Worm (Caenorhabditis elegans): ENCODE measurements around the gene C33C12.7.
A peak's percentile ranks its signal among the peaks of the same experiment; 100 is the strongest.

The C33C12.7 gene

ce11 chrII:2175367-2175766 lies at the start of gene C33C12.7:
Gene C33C12.7 (minus strand): TSS chrII:2175467.
- TF ChIP-seq cog-1 (tag; optimal IDR thresholded peaks at IDR 0.05) = no peak
- TF ChIP-seq ref-1 (GFP tag; conservative IDR thresholded peaks at IDR 0.05) = no peak
- TF ChIP-seq klf-2 (GFP tag; conservative IDR thresholded peaks at IDR 0.05) = no peak
- no peak for TF ChIP-seq tab-1 (GFP tag; IDR thresholded peaks at IDR 0.05)
- no peak for TF ChIP-seq flt-1 (GFP tag; IDR thresholded peaks at IDR 0.05)
- TF ChIP-seq ztf-23 (GFP tag; IDR thresholded peaks at IDR 0.05) = no peak
- TF ChIP-seq med-1 (GFP tag; optimal IDR thresholded peaks at IDR 0.05; ENCODE audit: insufficient read depth) = no peak
- no peak for TF ChIP-seq ztf-29 (GFP tag; IDR thresholded peaks at IDR 0.05)
- TF ChIP-seq T22C8.4 (GFP tag; IDR thresholded peaks at IDR 0.05) = no peak

- TF ChIP-seq T22C8.4 (GFP tag; IDR thresholded peaks at IDR 0.05) = peak; percentile 58; the same call in 1 of the 2 replicates
Observed at ce11 chrII:2224916-2225315, 49.6 kb upstream of the C33C12.7 start.

ce11 chrII:2223467-2223866 lies 48.2 kb upstream of the C33C12.7 start, which contains the start of gene cbs-2:
Gene cbs-2 (minus strand): TSS chrII:2223567.
- TF ChIP-seq T22C8.4 (GFP tag; IDR thresholded peaks at IDR 0.05) (no peak), cog-1 (tag; optimal IDR thresholded peaks at IDR 0.05) (no peak), tab-1 (GFP tag; IDR thresholded peaks at IDR 0.05) (no peak), med-1 (GFP tag; optimal IDR thresholded peaks at IDR 0.05; ENCODE audit: insufficient read depth) (no peak), klf-2 (GFP tag; conservative IDR thresholded peaks at IDR 0.05) (no peak), ref-1 (GFP tag; conservative IDR thresholded peaks at IDR 0.05) (no peak), ztf-29 (GFP tag; IDR thresholded peaks at IDR 0.05) (no peak), ztf-23 (GFP tag; IDR thresholded peaks at IDR 0.05) (no peak)

ce11 chrII:2221196-2221896 lies 46.1 kb upstream of the C33C12.7 start:
- TF ChIP-seq tab-1 (GFP tag; IDR thresholded peaks at IDR 0.05) (no peak), ztf-23 (GFP tag; IDR thresholded peaks at IDR 0.05) (no peak), ztf-29 (GFP tag; IDR thresholded peaks at IDR 0.05) (no peak), flt-1 (GFP tag; IDR thresholded peaks at IDR 0.05) (no peak), ref-1 (GFP tag; conservative IDR thresholded peaks at IDR 0.05) (no peak), cog-1 (tag; optimal IDR thresholded peaks at IDR 0.05) (no peak), med-1 (GFP tag; optimal IDR thresholded peaks at IDR 0.05; ENCODE audit: insufficient read depth) (no peak), T22C8.4 (GFP tag; IDR thresholded peaks at IDR 0.05) (no peak), klf-2 (GFP tag; conservative IDR thresholded peaks at IDR 0.05) (no peak)

ce11 chrII:2219880-2220279 lies 44.6 kb upstream of the C33C12.7 start, which contains the start of gene Y59C2A.3:
Gene Y59C2A.3 (minus strand): TSS chrII:2219921.
- TF ChIP-seq med-1 (GFP tag; optimal IDR thresholded peaks at IDR 0.05; ENCODE audit: insufficient read depth) = no peak
- TF ChIP-seq ztf-23 (GFP tag; IDR thresholded peaks at IDR 0.05) = peak; percentile 70; the same call in 1 of the 2 replicates
- TF ChIP-seq ztf-29 (GFP tag; IDR thresholded peaks at IDR 0.05) = peak; percentile 73
- peak; percentile 49; the same call in 1 of the 2 replicates for TF ChIP-seq T22C8.4 (GFP tag; IDR thresholded peaks at IDR 0.05)
- no peak for TF ChIP-seq klf-2 (GFP tag; conservative IDR thresholded peaks at IDR 0.05)
- peak; percentile 0 for TF ChIP-seq cog-1 (tag; optimal IDR thresholded peaks at IDR 0.05)
- no peak for TF ChIP-seq flt-1 (GFP tag; IDR thresholded peaks at IDR 0.05)
- no peak for TF ChIP-seq tab-1 (GFP tag; IDR thresholded peaks at IDR 0.05)
- TF ChIP-seq ref-1 (GFP tag; conservative IDR thresholded peaks at IDR 0.05) = no peak

- TF ChIP-seq flt-1 (GFP tag; IDR thresholded peaks at IDR 0.05) (no peak), cog-1 (tag; optimal IDR thresholded peaks at IDR 0.05) (no peak), T22C8.4 (GFP tag; IDR thresholded peaks at IDR 0.05) (no peak)
Observed at ce11 chrII:2216940-2217664, 41.8 kb upstream of the C33C12.7 start.

- no peak for TF ChIP-seq cog-1 (tag; optimal IDR thresholded peaks at IDR 0.05)
- no peak for TF ChIP-seq med-1 (GFP tag; optimal IDR thresholded peaks at IDR 0.05; ENCODE audit: insufficient read depth)
- TF ChIP-seq T22C8.4 (GFP tag; IDR thresholded peaks at IDR 0.05) = no peak
- TF ChIP-seq flt-1 (GFP tag; IDR thresholded peaks at IDR 0.05) = no peak
- no peak for TF ChIP-seq ztf-23 (GFP tag; IDR thresholded peaks at IDR 0.05)
- TF ChIP-seq ztf-29 (GFP tag; IDR thresholded peaks at IDR 0.05) = no peak
- no peak for TF ChIP-seq klf-2 (GFP tag; conservative IDR thresholded peaks at IDR 0.05)
Observed at ce11 chrII:2215512-2215911, 40.2 kb upstream of the C33C12.7 start.

- no peak for TF ChIP-seq ztf-23 (GFP tag; IDR thresholded peaks at IDR 0.05)
- TF ChIP-seq ztf-29 (GFP tag; IDR thresholded peaks at IDR 0.05) = no peak
- TF ChIP-seq ref-1 (GFP tag; conservative IDR thresholded peaks at IDR 0.05) = no peak
- no peak for TF ChIP-seq T22C8.4 (GFP tag; IDR thresholded peaks at IDR 0.05)
- TF ChIP-seq flt-1 (GFP tag; IDR thresholded peaks at IDR 0.05) = no peak
- TF ChIP-seq tab-1 (GFP tag; IDR thresholded peaks at IDR 0.05) = no peak
- no peak for TF ChIP-seq med-1 (GFP tag; optimal IDR thresholded peaks at IDR 0.05; ENCODE audit: insufficient read depth)
- no peak for TF ChIP-seq klf-2 (GFP tag; conservative IDR thresholded peaks at IDR 0.05)
- no peak for TF ChIP-seq cog-1 (tag; optimal IDR thresholded peaks at IDR 0.05)
Observed at ce11 chrII:2207812-2208211, 32.5 kb upstream of the C33C12.7 start, which contains the start of gene Y59C2A.1. Gene Y59C2A.1 (plus strand): TSS chrII:2208112.

- no peak for TF ChIP-seq T22C8.4 (GFP tag; IDR thresholded peaks at IDR 0.05)
- no peak for TF ChIP-seq med-1 (GFP tag; optimal IDR thresholded peaks at IDR 0.05; ENCODE audit: insufficient read depth)
- no peak for TF ChIP-seq ztf-29 (GFP tag; IDR thresholded peaks at IDR 0.05)
- no peak for TF ChIP-seq tab-1 (GFP tag; IDR thresholded peaks at IDR 0.05)
- no peak for TF ChIP-seq cog-1 (tag; optimal IDR thresholded peaks at IDR 0.05)
- no peak for TF ChIP-seq ztf-23 (GFP tag; IDR thresholded peaks at IDR 0.05)
- no peak for TF ChIP-seq klf-2 (GFP tag; conservative IDR thresholded peaks at IDR 0.05)
- no peak for TF ChIP-seq flt-1 (GFP tag; IDR thresholded peaks at IDR 0.05)
- no peak for TF ChIP-seq ref-1 (GFP tag; conservative IDR thresholded peaks at IDR 0.05)
Observed at ce11 chrII:2206064-2206722, 30.9 kb upstream of the C33C12.7 start.

All from whole organism, midembryonic.